Fruit fly (Drosophila melanogaster) whole organism, embryonic: Measurements from ENCODE around the gene CG43321.

Experiments
- Abd-B ChIP-seq: fragments of 200-800 bp; sonication (Bioruptor generic); optimal IDR thresholded peaks from 2 replicates; lab custom pipeline; 2018; ENCODE audit warnings: missing biosample characterization, mild to moderate bottlenecking, missing genetic modification characterization, moderate library complexity
- CG12769 ChIP-seq: fragments of 200-800 bp; sonication (Bioruptor generic); optimal IDR thresholded peaks from 2 replicates; lab custom pipeline; 2019; ENCODE audit warnings: missing biosample characterization, mild to moderate bottlenecking, missing genetic modification characterization, moderate library complexity
- CG14667 ChIP-seq: fragments of 200-800 bp; sonication (Bioruptor generic); IDR thresholded peaks from 2 replicates; pipeline ENCODE4 v1.3.6; 2022; ENCODE audit warnings: missing biosample characterization, missing genetic modification characterization
- CG15601 ChIP-seq: fragments of 200-800 bp; sonication (Bioruptor generic); optimal IDR thresholded peaks from 3 replicates; lab custom pipeline; 2019; ENCODE audit warnings: missing biosample characterization, mild to moderate bottlenecking, missing genetic modification characterization, moderate library complexity
- CG17568 ChIP-seq: fragments of 200-800 bp; sonication (Bioruptor generic); optimal IDR thresholded peaks from 2 replicates; lab custom pipeline; 2018; ENCODE audit warnings: missing biosample characterization, mild to moderate bottlenecking, missing genetic modification characterization, moderate library complexity
- CG18262 ChIP-seq: fragments of 200-800 bp; optimal IDR thresholded peaks from 3 replicates; lab custom pipeline; 2019; ENCODE audit warnings: missing biosample characterization, mild to moderate bottlenecking, missing genetic modification characterization, moderate library complexity
- CG18764 ChIP-seq: fragments of 200-800 bp; sonication (Bioruptor generic); optimal IDR thresholded peaks from 3 replicates; lab custom pipeline; 2016; ENCODE audit warnings: missing biosample characterization, missing genetic modification characterization
- CG2712 ChIP-seq: fragments of 200-800 bp; optimal IDR thresholded peaks from 3 replicates; lab custom pipeline; 2019; ENCODE audit warnings: missing biosample characterization, mild to moderate bottlenecking, missing genetic modification characterization, moderate library complexity
- CG30020 ChIP-seq: fragments of 200-800 bp; optimal IDR thresholded peaks from 2 replicates; lab custom pipeline; 2019; ENCODE audit warnings: missing biosample characterization, mild to moderate bottlenecking, missing genetic modification characterization, moderate library complexity
- CG32532 ChIP-seq: fragments of 200-800 bp; sonication (Bioruptor generic); IDR thresholded peaks from 2 replicates; pipeline ENCODE4 v1.3.6; 2022; ENCODE audit warnings: missing biosample characterization, missing genetic modification characterization
- CG34422 ChIP-seq: fragments of 200-800 bp; sonication (Bioruptor generic); IDR thresholded peaks from 3 replicates; pipeline ENCODE4 v1.3.6; 2022; ENCODE audit warnings: missing biosample characterization, missing genetic modification characterization
- CG3726 ChIP-seq: fragments of 200-800 bp; sonication (Bioruptor generic); IDR thresholded peaks from 3 replicates; pipeline ENCODE4, ENCODE4 v1.3.6; 2022; ENCODE audit warnings: missing biosample characterization, missing genetic modification characterization
- CG42726 ChIP-seq: fragments of 200-800 bp; sonication (Bioruptor generic); IDR thresholded peaks from 2 replicates; pipeline ENCODE4 v1.3.6; 2022; ENCODE audit warnings: missing biosample characterization, missing genetic modification characterization; ENCODE audit not compliant: partially characterized antibody
- CG43689 ChIP-seq: fragments of 200-800 bp; sonication (Bioruptor generic); IDR thresholded peaks from 2 replicates; pipeline ENCODE4 v1.3.6; 2022; ENCODE audit warnings: missing biosample characterization, missing genetic modification characterization
- CG7271 ChIP-seq: fragments of 200-800 bp; sonication (Bioruptor generic); optimal IDR thresholded peaks from 2 replicates; lab custom pipeline; 2018; ENCODE audit warnings: missing biosample characterization, mild to moderate bottlenecking, missing genetic modification characterization, moderate library complexity
- CG9609 ChIP-seq: fragments of 200-800 bp; sonication (Bioruptor generic); optimal IDR thresholded peaks from 3 replicates; lab custom pipeline; 2016; ENCODE audit warnings: missing biosample characterization, missing genetic modification characterization
- Doc2 ChIP-seq: fragments of 200-800 bp; sonication (Bioruptor generic); IDR thresholded peaks from 2 replicates; pipeline ENCODE4 v1.3.6; 2022; ENCODE audit warnings: missing biosample characterization, missing genetic modification characterization
- Gsc ChIP-seq: fragments of 200-800 bp; sonication (Bioruptor generic); IDR thresholded peaks from 2 replicates; pipeline ENCODE4 v1.3.6; 2022; ENCODE audit warnings: missing biosample characterization, missing genetic modification characterization
- Mrtf ChIP-seq: fragments of 200-800 bp; sonication (Bioruptor generic); IDR thresholded peaks from 3 replicates; pipeline ENCODE4 v1.3.6; 2022; ENCODE audit warnings: missing biosample characterization, missing genetic modification characterization
- NfI ChIP-seq: fragments of 200-800 bp; sonication (Bioruptor generic); optimal IDR thresholded peaks from 3 replicates; lab custom pipeline; 2018; ENCODE audit warnings: missing biosample characterization, mild to moderate bottlenecking, missing genetic modification characterization, moderate library complexity
- PHDP ChIP-seq: fragments of 200-800 bp; sonication (Bioruptor generic); optimal IDR thresholded peaks from 3 replicates; lab custom pipeline; 2018; ENCODE audit warnings: missing biosample characterization, mild to moderate bottlenecking, missing genetic modification characterization, moderate library complexity
- Rx ChIP-seq: fragments of 200-800 bp; sonication (Bioruptor generic); IDR thresholded peaks from 2 replicates; pipeline ENCODE4 v1.3.6; 2022; ENCODE audit warnings: missing biosample characterization, missing genetic modification characterization
- Vsx1 ChIP-seq: fragments of 200-800 bp; sonication (Bioruptor generic); optimal IDR thresholded peaks from 2 replicates; lab custom pipeline; 2017; ENCODE audit warnings: missing biosample characterization, mild to moderate bottlenecking, missing genetic modification characterization, missing genetic modification reagents
- abd-A ChIP-seq: fragments of 200-800 bp; sonication (Bioruptor generic); optimal IDR thresholded peaks from 3 replicates; lab custom pipeline; 2019; ENCODE audit warnings: missing biosample characterization, mild to moderate bottlenecking, missing genetic modification characterization, moderate library complexity
- bsh ChIP-seq, 2 experiments: fragments of 200-800 bp; sonication (Bioruptor generic); optimal IDR thresholded peaks; 2 replicates each; lab custom pipeline; 2017 to 2018; ENCODE audit warnings: mild to moderate bottlenecking in 2 of 2, missing biosample characterization in 2 of 2, missing genetic modification characterization in 2 of 2, moderate library complexity in 1 of 2
- btn ChIP-seq: fragments of 200-800 bp; sonication (Bioruptor generic); optimal IDR thresholded peaks from 2 replicates; lab custom pipeline; 2016; ENCODE audit warnings: missing biosample characterization, missing genetic modification characterization
- cad ChIP-seq: fragments of >200 bp; optimal IDR thresholded peaks from 2 replicates; lab custom pipeline; 2017; ENCODE audit warnings: missing biosample characterization, missing genetic modification characterization
- caup ChIP-seq: fragments of 200-800 bp; sonication (Bioruptor generic); optimal IDR thresholded peaks from 3 replicates; lab custom pipeline; 2017; ENCODE audit warnings: missing biosample characterization, mild to moderate bottlenecking, missing genetic modification characterization, moderate library complexity; ENCODE audit not compliant: severe bottlenecking
- chm ChIP-seq: fragments of 200-800 bp; sonication (Bioruptor generic); IDR thresholded peaks from 2 replicates; pipeline ENCODE4 v1.3.6; 2022; ENCODE audit warnings: missing biosample characterization, missing genetic modification characterization
- da ChIP-seq: fragments of 200-800 bp; sonication (Bioruptor generic); optimal IDR thresholded peaks from 2 replicates; lab custom pipeline; 2016; ENCODE audit warnings: missing biosample characterization, missing genetic modification characterization
- dimm ChIP-seq: fragments of 200-800 bp; sonication (Bioruptor generic); IDR thresholded peaks from 2 replicates; pipeline ENCODE4 v1.3.6; 2022; ENCODE audit warnings: missing biosample characterization, missing genetic modification characterization
- ems ChIP-seq: fragments of 200-800 bp; sonication (Bioruptor generic); optimal IDR thresholded peaks from 3 replicates; lab custom pipeline; 2016; ENCODE audit warnings: missing biosample characterization, missing genetic modification characterization
- gcm ChIP-seq: fragments of 200-800 bp; sonication (Bioruptor generic); optimal IDR thresholded peaks from 2 replicates; lab custom pipeline; 2019; ENCODE audit warnings: missing biosample characterization, mild to moderate bottlenecking, missing genetic modification characterization, moderate library complexity
- hb ChIP-seq: fragments of 200-800 bp; sonication (Bioruptor generic); IDR thresholded peaks from 3 replicates; pipeline ENCODE4 v1.3.6; 2022; ENCODE audit warnings: missing biosample characterization, missing genetic modification characterization; ENCODE audit not compliant: partially characterized antibody
- ind ChIP-seq: fragments of 200-800 bp; sonication (Bioruptor generic); optimal IDR thresholded peaks from 3 replicates; lab custom pipeline; 2016; ENCODE audit warnings: missing biosample characterization, missing genetic modification characterization
- jing ChIP-seq: fragments of 200-800 bp; sonication (Bioruptor generic); optimal IDR thresholded peaks from 2 replicates; lab custom pipeline; 2018; ENCODE audit warnings: missing biosample characterization, mild to moderate bottlenecking, missing genetic modification characterization
- kah ChIP-seq: fragments of 200-800 bp; sonication (Bioruptor generic); optimal IDR thresholded peaks from 2 replicates; lab custom pipeline; 2018; ENCODE audit warnings: missing biosample characterization, mild to moderate bottlenecking, missing genetic modification characterization
- mirr ChIP-seq: fragments of 200-800 bp; sonication (Bioruptor generic); optimal IDR thresholded peaks from 3 replicates; lab custom pipeline; 2018; ENCODE audit warnings: missing biosample characterization, mild to moderate bottlenecking, missing genetic modification characterization
- otp ChIP-seq: fragments of 200-800 bp; sonication (Bioruptor generic); IDR thresholded peaks from 3 replicates; pipeline ENCODE4, ENCODE4 v1.3.6; 2022; ENCODE audit warnings: missing biosample characterization, missing genetic modification characterization
- phol ChIP-seq: fragments of 200-800 bp; sonication (Bioruptor generic); optimal IDR thresholded peaks from 3 replicates; lab custom pipeline; 2018; ENCODE audit warnings: missing biosample characterization, mild to moderate bottlenecking, missing genetic modification characterization, moderate library complexity
- pita ChIP-seq: fragments of 200-800 bp; sonication (Bioruptor generic); optimal IDR thresholded peaks from 2 replicates; lab custom pipeline; 2017; ENCODE audit warnings: missing biosample characterization, mild to moderate bottlenecking, missing genetic modification characterization
- pzg ChIP-seq: fragments of 200-800 bp; sonication (Bioruptor generic); optimal IDR thresholded peaks from 3 replicates; lab custom pipeline; 2018; ENCODE audit warnings: missing biosample characterization, mild to moderate bottlenecking, missing genetic modification characterization, moderate library complexity
- rib ChIP-seq: fragments of 200-800 bp; sonication (Bioruptor generic); IDR thresholded peaks from 2 replicates; pipeline ENCODE4 v1.3.6; 2022; ENCODE audit warnings: missing biosample characterization, missing genetic modification characterization
- schlank ChIP-seq: fragments of 200-800 bp; sonication (Bioruptor generic); optimal IDR thresholded peaks from 2 replicates; lab custom pipeline; 2018; ENCODE audit warnings: missing biosample characterization, mild to moderate bottlenecking, missing genetic modification characterization
- seq ChIP-seq: fragments of 200-800 bp; sonication (Bioruptor generic); IDR thresholded peaks from 2 replicates; pipeline ENCODE4 v1.3.6; 2022; ENCODE audit warnings: missing biosample characterization, missing genetic modification characterization
- sug ChIP-seq: fragments of 200-800 bp; optimal IDR thresholded peaks from 2 replicates; lab custom pipeline; 2019; ENCODE audit warnings: missing biosample characterization, mild to moderate bottlenecking, missing genetic modification characterization, moderate library complexity
- ttk ChIP-seq: fragments of 200-800 bp; sonication (Bioruptor generic); IDR thresholded peaks from 2 replicates; pipeline ENCODE4 v2.1.2; 2022; ENCODE audit warnings: missing biosample characterization, missing genetic modification characterization
- unpg ChIP-seq: fragments of 200-800 bp; sonication (Bioruptor generic); optimal IDR thresholded peaks from 3 replicates; lab custom pipeline; 2018; ENCODE audit warnings: missing biosample characterization, mild to moderate bottlenecking, missing genetic modification characterization, moderate library complexity

CG43321 gene

DNA sequence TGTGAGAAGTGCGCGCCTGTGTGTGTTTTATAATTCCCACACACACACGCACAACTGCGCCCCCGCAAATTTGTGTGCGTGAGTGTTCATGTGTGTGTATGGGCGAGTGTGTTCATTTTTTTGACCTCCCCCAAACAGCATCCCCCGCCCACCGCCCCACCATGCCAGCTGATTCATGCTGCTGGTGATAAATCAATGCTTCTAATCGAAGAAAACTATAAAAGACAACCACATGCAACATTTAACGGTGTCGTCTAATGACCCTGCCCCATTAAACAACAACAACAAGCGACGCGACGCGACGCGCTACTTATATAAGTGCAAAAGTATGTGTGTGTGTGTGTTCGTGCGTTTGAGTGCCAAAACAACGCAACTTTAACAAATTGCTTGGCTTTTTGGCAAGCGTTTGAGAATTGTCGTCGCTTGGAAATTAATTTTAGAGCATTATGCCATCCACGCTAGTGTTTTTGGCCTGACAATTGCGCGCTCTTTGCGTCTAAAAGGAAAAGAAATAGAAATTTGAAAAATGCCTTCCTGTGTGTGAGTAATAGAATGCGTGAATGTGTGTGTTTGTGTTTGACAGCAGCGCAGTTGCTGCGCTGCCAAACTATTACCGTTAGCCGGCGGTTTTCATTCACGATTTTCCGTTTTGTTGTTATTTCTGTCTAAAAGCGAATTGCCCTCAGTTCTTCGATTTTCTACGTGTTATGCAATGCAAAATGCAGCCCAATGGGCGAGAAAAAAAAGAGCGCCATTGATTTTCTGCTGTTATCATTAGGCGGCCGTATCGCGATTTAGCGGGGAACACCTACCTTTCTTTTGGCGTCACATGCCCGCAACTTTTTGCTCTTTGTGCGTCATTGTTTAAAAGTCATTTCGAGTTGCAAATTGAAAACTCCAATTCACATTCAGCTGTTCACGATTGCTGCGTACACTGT lies 26.6 kb downstream of the CG43321 start (continued):
- TF ChIP-seq CG42726 (GFP tag; lab: Robert Waterston, UW), result 0 out of 2 replicates have a peak, but pooled peaks have one; percentile 7
- TF ChIP-seq rib (GFP tag; lab: Robert Waterston, UW), result 0 out of 2 replicates have a peak, but pooled peaks have one; percentile 10
- TF ChIP-seq CG30020, result no peak
- TF ChIP-seq ind (GFP tag; lab: Kevin White, UChicago), result no peak
- no peak for TF ChIP-seq pzg
- no peak for TF ChIP-seq mirr
- TF ChIP-seq otp (GFP tag; lab: Robert Waterston, UW), result no peak
- peak; percentile 27 for TF ChIP-seq Abd-B (GFP tag; lab: Kevin White, UChicago)
- no peak for TF ChIP-seq bsh (GFP tag; optimal IDR thresholded peaks at IDR 0.05; lab: Kevin White, UChicago)
- no peak for TF ChIP-seq btn
- peak; percentile 29 for TF ChIP-seq kah (GFP tag; lab: Kevin White, UChicago)
- no peak for TF ChIP-seq da (GFP tag; lab: Kevin White, UChicago)
- TF ChIP-seq ttk (GFP tag; lab: Robert Waterston, UW), result no peak
- TF ChIP-seq sug (tag; lab: Kevin White, UChicago), result peak; percentile 42
- TF ChIP-seq cad, result no peak
- TF ChIP-seq chm (GFP tag; lab: Robert Waterston, UW), result 0 out of 2 replicates have a peak, but pooled peaks have one; percentile 38
- no peak for TF ChIP-seq Vsx1
- TF ChIP-seq CG7271, result no peak
- peak; percentile 4; the same call in 1 of the 3 replicates for TF ChIP-seq CG34422 (GFP tag; lab: Robert Waterston, UW)
- TF ChIP-seq ems (GFP tag; lab: Kevin White, UChicago), result no peak
- peak; percentile 31 for TF ChIP-seq CG17568 (GFP tag; lab: Kevin White, UChicago)
- TF ChIP-seq abd-A (tag; lab: Kevin White, UChicago), result peak; percentile 71

DNA sequence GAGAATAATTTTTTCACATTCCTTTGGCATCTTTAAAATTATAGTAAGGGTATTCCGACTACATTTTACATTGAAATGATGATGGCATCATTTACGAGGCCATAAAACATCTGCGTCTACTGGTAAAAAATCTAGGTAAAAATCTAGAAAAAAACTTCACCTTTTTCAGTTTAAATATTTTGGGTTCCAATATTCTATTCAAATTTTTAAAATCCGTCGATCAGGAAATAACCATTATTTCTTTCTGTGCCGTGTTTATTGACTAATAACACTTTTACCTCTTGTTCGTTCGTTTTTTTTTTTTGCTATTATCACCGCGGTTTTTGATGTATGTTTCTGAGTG lies 27.3 kb downstream of the CG43321 start:
- TF ChIP-seq Gsc (GFP tag; lab: Robert Waterston, UW) (no peak), CG32532 (peak; percentile 53; the same call in 1 of the 2 replicates), Mrtf (peak; percentile 41; the same call in 1 of the 3 replicates), phol (tag; lab: Kevin White, UChicago) (peak; percentile 45), btn (no peak), CG14667 (no peak), Doc2 (no peak), CG9609 (GFP tag; lab: Kevin White, UChicago) (peak; percentile 74), caup (GFP tag; lab: Kevin White, UChicago) (peak; percentile 48), CG15601 (no peak), NfI (GFP tag; lab: Kevin White, UChicago) (no peak), CG18262 (tag; lab: Kevin White, UChicago) (peak; percentile 54), PHDP (peak; percentile 44), CG12769 (tag; lab: Kevin White, UChicago) (peak; percentile 12), Rx (peak; percentile 2; the same call in 1 of the 2 replicates), jing (GFP tag; lab: Kevin White, UChicago) (no peak), gcm (peak; percentile 12), CG18764 (GFP tag; lab: Kevin White, UChicago) (no peak), dimm (GFP tag; lab: Robert Waterston, UW) (no peak), hb (GFP tag; lab: Robert Waterston, UW) (no peak), seq (GFP tag; lab: Robert Waterston, UW) (peak; percentile 49; the same call in 1 of the 2 replicates), CG43689 (GFP tag; lab: Robert Waterston, UW) (no peak), unpg (peak; percentile 30), schlank (tag; lab: Kevin White, UChicago) (no peak), CG3726 (GFP tag; lab: Robert Waterston, UW) (0 out of 3 replicates have a peak, but pooled peaks have one; percentile 42), CG2712 (peak; percentile 53), kah (GFP tag; lab: Kevin White, UChicago) (no peak), pita (GFP tag; lab: Kevin White, UChicago) (no peak)
